Worm (Caenorhabditis elegans) whole organism, early embryonic: ENCODE data around the gene F20D6.2.

Experiments
- B0310.2 ChIP-seq: sonication (generic microtip); optimal IDR thresholded peaks from 2 replicates; lab custom pipeline; 2016; ENCODE audit warnings: mild to moderate bottlenecking, missing genetic modification characterization, missing compliant biosample characterization
- ama-1 ChIP-seq: fragments of 150-350 bp; optimal IDR thresholded peaks from 2 replicates; lab custom pipeline; 2014
- ceh-13 ChIP-seq: fragments of 200-800 bp; sonication (Bioruptor generic); optimal IDR thresholded peaks from 2 replicates; lab custom pipeline; 2018; ENCODE audit warnings: mild to moderate bottlenecking, missing genetic modification characterization, missing compliant biosample characterization
- ceh-36 ChIP-seq: sonication (generic microtip); optimal IDR thresholded peaks from 2 replicates; lab custom pipeline; 2016; ENCODE audit warnings: missing genetic modification characterization, inconsistent platforms, missing compliant biosample characterization
- ets-7 ChIP-seq: sonication (generic microtip); optimal IDR thresholded peaks from 2 replicates; lab custom pipeline; 2016; ENCODE audit warnings: missing genotype, missing genetic modification characterization, missing compliant biosample characterization
- flt-1 ChIP-seq: fragments of 200-800 bp; sonication (Bioruptor generic); IDR thresholded peaks from 2 replicates; pipeline ENCODE4 v1.3.6; 2022; ENCODE audit warnings: missing genetic modification characterization, missing compliant biosample characterization
- hmbx-1 ChIP-seq: sonication (generic microtip); optimal IDR thresholded peaks from 2 replicates; lab custom pipeline; 2016; ENCODE audit warnings: mild to moderate bottlenecking, missing genetic modification characterization, missing compliant biosample characterization
- hmg-4 ChIP-seq: fragments of 200-800 bp; sonication (Bioruptor generic); optimal IDR thresholded peaks from 2 replicates; lab custom pipeline; 2018; ENCODE audit warnings: mild to moderate bottlenecking, missing genetic modification characterization, missing compliant biosample characterization
- hnd-1 ChIP-seq: sonication (generic microtip); optimal IDR thresholded peaks from 2 replicates; lab custom pipeline; 2016; ENCODE audit warnings: missing genetic modification characterization, missing compliant biosample characterization
- pes-1 ChIP-seq: fragments of 200-800 bp; sonication (Bioruptor generic); IDR thresholded peaks from 2 replicates; pipeline ENCODE4 v1.3.6; 2022; ENCODE audit warnings: missing genetic modification reagents, missing genetic modification characterization, missing compliant biosample characterization
- scrt-1 ChIP-seq: fragments of 200-800 bp; sonication (Bioruptor generic); IDR thresholded peaks from 2 replicates; pipeline ENCODE4 v1.3.6; 2022; ENCODE audit warnings: missing genetic modification characterization, missing compliant biosample characterization
- tbx-11 ChIP-seq: fragments of 200-800 bp; sonication (Bioruptor generic); IDR thresholded peaks from 2 replicates; pipeline ENCODE4 v1.3.6; 2022; ENCODE audit warnings: missing genetic modification characterization, missing compliant biosample characterization
- tbx-37 ChIP-seq: fragments of 200-800 bp; sonication (Bioruptor generic); conservative IDR thresholded peaks from 2 replicates; pipeline ENCODE4 v1.3.6; 2022; ENCODE audit warnings: missing genetic modification reagents, missing genetic modification characterization, missing compliant biosample characterization

- no peak for TF ChIP-seq tbx-37 (GFP tag; lab: Robert Waterston, UW)
- TF ChIP-seq flt-1 (GFP tag; lab: Robert Waterston, UW): no peak
- TF ChIP-seq hnd-1: no peak
- TF ChIP-seq ets-7 (tag; lab: Kevin White, UChicago): no peak
- TF ChIP-seq tbx-11 (GFP tag; lab: Robert Waterston, UW): no peak
- TF ChIP-seq ama-1 (lab: Kevin White, UChicago): no peak
- TF ChIP-seq B0310.2 (tag; lab: Kevin White, UChicago): no peak
- TF ChIP-seq hmg-4 (GFP tag; lab: Kevin White, UChicago): no peak
- no peak for TF ChIP-seq scrt-1 (GFP tag; lab: Robert Waterston, UW)
- no peak for TF ChIP-seq ceh-13
- no peak for TF ChIP-seq ceh-36 (tag; lab: Kevin White, UChicago)
- no peak for TF ChIP-seq hmbx-1 (tag; lab: Kevin White, UChicago)
- no peak for TF ChIP-seq pes-1
Observed at ce11 chrV:8144515-8144914, 41.3 kb upstream of the F20D6.2 start.
